Fruit fly (Drosophila melanogaster) whole organism, pupa: ENCODE data around the gene CG15459.
A peak's percentile ranks its signal among the peaks of the same experiment; 100 is the strongest.
"Not testable (repeated sequence)": the region's sequence is repeated elsewhere in the genome, so short reads cannot be mapped to it uniquely, and the experiment has no call there.

Experiments
- CG10348 ChIP-seq: fragments of 200-800 bp; sonication (Bioruptor generic); IDR thresholded peaks from 2 replicates; pipeline ENCODE4 v1.3.6; 2022; ENCODE audit warnings: missing biosample characterization, missing genetic modification characterization
- CG12605 ChIP-seq: fragments of 200-800 bp; sonication (Bioruptor generic); IDR thresholded peaks from 2 replicates; pipeline ENCODE4 v1.3.6; 2022; ENCODE audit warnings: missing biosample characterization, missing genetic modification characterization
- CG13204 ChIP-seq: fragments of 200-800 bp; sonication (Bioruptor generic); optimal IDR thresholded peaks from 2 replicates; lab custom pipeline; 2018; ENCODE audit warnings: missing biosample characterization, mild to moderate bottlenecking, missing genetic modification characterization, moderate library complexity
- CG14655 ChIP-seq: fragments of 200-800 bp; sonication (Bioruptor generic); optimal IDR thresholded peaks from 3 replicates; lab custom pipeline; 2017; ENCODE audit warnings: mild to moderate bottlenecking, missing biosample characterization, missing genetic modification reagents, missing genetic modification characterization
- CG17806 ChIP-seq: fragments of 200-800 bp; sonication (Bioruptor generic); optimal IDR thresholded peaks from 2 replicates; lab custom pipeline; 2018; ENCODE audit warnings: missing biosample characterization, mild to moderate bottlenecking, missing genetic modification characterization, moderate library complexity
- CG32121 ChIP-seq: fragments of 200-800 bp; sonication (Bioruptor generic); IDR thresholded peaks from 2 replicates; pipeline ENCODE4 v1.3.6; 2022; ENCODE audit warnings: missing biosample characterization, missing genetic modification characterization
- CG34367 ChIP-seq: fragments of 200-800 bp; sonication (Bioruptor generic); optimal IDR thresholded peaks from 2 replicates; lab custom pipeline; 2018; ENCODE audit warnings: missing biosample characterization, mild to moderate bottlenecking, missing genetic modification characterization
- CG4496 ChIP-seq: fragments of 200-800 bp; sonication (Bioruptor generic); IDR thresholded peaks from 3 replicates; pipeline ENCODE4 v1.3.6; 2022; ENCODE audit warnings: missing biosample characterization, missing genetic modification characterization
- CG8159 ChIP-seq: fragments of 200-800 bp; sonication (Bioruptor generic); optimal IDR thresholded peaks from 3 replicates; lab custom pipeline; 2018; ENCODE audit warnings: missing biosample characterization, mild to moderate bottlenecking, missing genetic modification characterization, moderate library complexity
- CG8301 ChIP-seq: fragments of 200-800 bp; sonication (Bioruptor generic); optimal IDR thresholded peaks from 2 replicates; lab custom pipeline; 2018; ENCODE audit warnings: missing biosample characterization, mild to moderate bottlenecking, missing genetic modification characterization
- CG9948 ChIP-seq: fragments of 200-800 bp; sonication (Bioruptor generic); optimal IDR thresholded peaks from 2 replicates; lab custom pipeline; 2018; ENCODE audit warnings: missing biosample characterization, mild to moderate bottlenecking, missing genetic modification characterization, moderate library complexity
- D1 ChIP-seq: fragments of 200-800 bp; sonication (Bioruptor generic); optimal IDR thresholded peaks from 2 replicates; lab custom pipeline; 2018; ENCODE audit warnings: missing biosample characterization, mild to moderate bottlenecking, missing genetic modification characterization, moderate library complexity
- EcR ChIP-seq: fragments of 200-800 bp; sonication (Bioruptor generic); optimal IDR thresholded peaks from 3 replicates; lab custom pipeline; 2019; ENCODE audit warnings: missing biosample characterization, missing genetic modification characterization, mild to moderate bottlenecking, moderate library complexity, missing genetic modification reagents
- Ets98B ChIP-seq: fragments of 200-800 bp; sonication (Bioruptor generic); IDR thresholded peaks from 2 replicates; pipeline ENCODE4 v1.3.6; 2022; ENCODE audit warnings: missing biosample characterization, missing genetic modification characterization
- Pif1A ChIP-seq: fragments of 200-800 bp; sonication (Bioruptor generic); optimal IDR thresholded peaks from 3 replicates; lab custom pipeline; 2016; ENCODE audit warnings: missing biosample characterization, missing genetic modification characterization
- Pif1B ChIP-seq: fragments of 200-800 bp; sonication (Bioruptor generic); optimal IDR thresholded peaks from 3 replicates; lab custom pipeline; 2016; ENCODE audit warnings: missing biosample characterization, missing genetic modification characterization
- Snoo ChIP-seq: fragments of 200-800 bp; sonication (Bioruptor generic); optimal IDR thresholded peaks from 3 replicates; lab custom pipeline; 2017; ENCODE audit warnings: missing biosample characterization, mild to moderate bottlenecking, missing genetic modification characterization, inconsistent platforms
- fd96Ca ChIP-seq: fragments of 200-800 bp; sonication (Bioruptor generic); IDR thresholded peaks from 3 replicates; pipeline ENCODE4 v1.3.6; 2022; ENCODE audit warnings: missing biosample characterization, missing genetic modification characterization
- gl ChIP-seq: fragments of 200-800 bp; sonication (Bioruptor generic); optimal IDR thresholded peaks from 2 replicates; lab custom pipeline; 2018; ENCODE audit warnings: missing biosample characterization, mild to moderate bottlenecking, missing genetic modification characterization
- rn ChIP-seq: fragments of 200-800 bp; sonication (Bioruptor generic); IDR thresholded peaks from 2 replicates; pipeline ENCODE4 v1.3.6; 2022; ENCODE audit warnings: missing biosample characterization, missing genetic modification characterization

Gene CG15459

DNA sequence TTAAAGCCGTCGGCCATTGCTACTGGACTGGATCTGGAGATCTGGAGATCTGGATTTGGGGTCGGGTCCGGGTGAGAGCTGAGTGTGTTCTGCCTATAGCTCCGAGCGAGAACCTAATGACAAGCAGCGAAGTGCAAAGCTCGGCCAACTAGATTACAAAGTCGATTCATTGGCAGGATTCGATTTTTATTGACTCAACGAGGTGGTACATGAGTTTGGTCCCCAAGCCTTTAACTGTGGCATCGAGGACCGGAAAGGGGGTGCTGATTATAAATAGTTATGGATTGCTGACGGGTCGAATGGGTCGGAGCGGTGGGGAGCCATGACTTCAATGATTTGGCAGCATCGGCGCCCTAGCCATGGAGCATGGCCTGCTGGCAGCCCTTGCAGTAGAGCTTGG, at the start of gene CG15459:
Gene CG15459 (minus strand): TSS at position 101 of the 400 bp plus-strand sequence.
- no peak for TF ChIP-seq D1 (tag; lab: Kevin White, UChicago)
- no peak for TF ChIP-seq Ets98B (GFP tag; lab: Robert Waterston, UW)
- no peak for TF ChIP-seq CG9948 (tag; lab: Kevin White, UChicago)
- TF ChIP-seq Pif1B = no peak
- no peak for TF ChIP-seq CG17806 (tag; lab: Kevin White, UChicago)
- TF ChIP-seq Snoo (tag; lab: Kevin White, UChicago) = no peak
- no peak for TF ChIP-seq rn (GFP tag; lab: Robert Waterston, UW)
- no peak for TF ChIP-seq CG32121
- TF ChIP-seq Pif1A (GFP tag; lab: Kevin White, UChicago) = no peak
- no peak for TF ChIP-seq CG14655 (GFP tag; lab: Kevin White, UChicago)
- no peak for TF ChIP-seq CG10348 (GFP tag; lab: Robert Waterston, UW)

DNA sequence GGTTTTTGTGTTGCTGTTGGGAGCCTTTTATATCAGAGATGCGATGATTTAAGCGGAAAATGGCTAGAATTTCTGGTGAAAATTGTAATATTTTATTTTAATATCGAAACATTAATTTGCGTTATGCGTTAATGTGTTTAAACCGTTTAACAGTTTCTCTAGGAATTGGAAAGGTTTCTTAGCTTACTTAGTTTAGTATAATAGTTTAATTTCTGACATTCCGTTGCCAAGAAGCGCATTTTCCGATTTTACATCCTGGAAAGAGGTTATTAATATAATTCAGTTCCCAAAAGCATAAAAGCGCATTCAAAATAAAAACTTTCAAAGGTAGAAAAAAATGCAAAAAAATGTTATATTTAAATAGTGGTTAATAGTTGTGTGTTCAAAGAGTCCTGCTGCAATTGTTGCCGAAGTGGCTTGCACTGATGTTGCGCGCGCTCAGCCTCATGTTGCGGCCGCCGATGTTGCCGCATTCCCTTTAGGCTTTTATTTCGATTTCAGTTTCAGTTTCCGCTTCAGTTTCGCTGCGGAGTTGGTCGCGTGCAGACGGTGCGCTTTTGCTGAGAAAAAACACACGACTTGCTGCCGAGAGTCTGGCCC, 35.5 kb upstream of the CG15459 start, which contains the start of gene tbc:
Gene tbc (plus strand): TSS at position 504 of the 600 bp plus-strand sequence.
- no peak for TF ChIP-seq CG32121
- TF ChIP-seq CG10348 (GFP tag; lab: Robert Waterston, UW) = no peak
- TF ChIP-seq CG4496 (GFP tag; lab: Robert Waterston, UW) = no peak
- TF ChIP-seq rn (GFP tag; lab: Robert Waterston, UW) = no peak
- no peak for TF ChIP-seq CG9948 (tag; lab: Kevin White, UChicago)
- no peak for TF ChIP-seq CG12605 (GFP tag; lab: Robert Waterston, UW)
- TF ChIP-seq EcR = no peak
- no peak for TF ChIP-seq CG14655 (GFP tag; lab: Kevin White, UChicago)
- TF ChIP-seq CG8301 (tag; lab: Kevin White, UChicago) = no peak
- TF ChIP-seq fd96Ca (GFP tag; lab: Robert Waterston, UW) = no peak

dm6 chrX:20447865-20448584, 34.6 kb upstream of the CG15459 start:
- TF ChIP-seq CG8159 (tag; lab: Kevin White, UChicago) (peak; percentile 31), CG14655 (GFP tag; lab: Kevin White, UChicago) (peak; percentile 12), CG10348 (GFP tag; lab: Robert Waterston, UW) (no peak), Ets98B (GFP tag; lab: Robert Waterston, UW) (no peak)

DNA sequence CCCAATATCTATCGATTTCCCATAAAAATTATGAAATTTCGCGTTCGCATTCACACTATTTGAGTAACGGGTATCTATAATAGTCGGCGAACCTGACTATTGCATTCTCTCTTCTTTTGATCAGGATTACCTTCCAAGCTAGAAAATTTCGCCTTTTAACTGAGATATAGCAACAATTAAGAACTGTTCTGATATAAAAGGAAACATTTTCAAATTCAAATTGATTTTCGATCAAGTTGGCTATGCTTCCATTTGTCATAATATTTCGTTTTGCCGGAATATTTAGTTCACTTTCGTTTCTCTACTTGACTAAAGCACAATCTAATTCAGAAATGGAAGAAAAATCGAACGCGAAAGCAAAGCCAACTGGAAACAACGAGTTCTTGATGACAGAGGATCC, 32.7 kb upstream of the CG15459 start, which contains the start of gene CG42578:
Gene CG42578 (plus strand): TSS at position 301 of the 400 bp plus-strand sequence.
- TF ChIP-seq CG8301 (tag; lab: Kevin White, UChicago); CG4496 (GFP tag; lab: Robert Waterston, UW); fd96Ca (GFP tag; lab: Robert Waterston, UW): not testable (repeated sequence)

DNA sequence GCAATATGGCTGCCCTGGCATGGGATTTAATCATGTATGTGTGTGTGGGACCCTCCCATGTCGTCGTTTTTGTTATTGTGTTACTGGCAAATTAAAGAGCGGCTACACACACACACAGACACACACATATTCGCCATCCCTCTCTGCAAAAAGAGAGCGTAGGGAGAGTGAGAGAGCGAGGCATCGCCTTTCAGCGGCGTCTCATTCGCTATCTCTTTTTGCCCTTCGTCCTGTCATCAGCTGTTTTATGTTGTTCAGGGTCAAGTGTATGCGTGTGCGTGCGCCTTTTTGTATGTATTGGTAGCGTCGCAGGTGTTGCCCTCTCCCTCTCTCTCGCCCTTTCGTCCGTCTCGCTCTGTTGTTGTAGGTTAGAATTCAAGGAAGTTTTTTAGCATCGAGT, 23.5 kb upstream of the CG15459 start:
- TF ChIP-seq CG13204 (GFP tag; lab: Kevin White, UChicago) = no peak
- TF ChIP-seq CG32121 = no peak
- no peak for TF ChIP-seq CG17806 (tag; lab: Kevin White, UChicago)
- TF ChIP-seq CG34367 = no peak
- TF ChIP-seq CG14655 (GFP tag; lab: Kevin White, UChicago) = no peak
- no peak for TF ChIP-seq Ets98B (GFP tag; lab: Robert Waterston, UW)
- TF ChIP-seq CG8159 (tag; lab: Kevin White, UChicago) = no peak
- TF ChIP-seq CG9948 (tag; lab: Kevin White, UChicago) = no peak
- TF ChIP-seq EcR = no peak

DNA sequence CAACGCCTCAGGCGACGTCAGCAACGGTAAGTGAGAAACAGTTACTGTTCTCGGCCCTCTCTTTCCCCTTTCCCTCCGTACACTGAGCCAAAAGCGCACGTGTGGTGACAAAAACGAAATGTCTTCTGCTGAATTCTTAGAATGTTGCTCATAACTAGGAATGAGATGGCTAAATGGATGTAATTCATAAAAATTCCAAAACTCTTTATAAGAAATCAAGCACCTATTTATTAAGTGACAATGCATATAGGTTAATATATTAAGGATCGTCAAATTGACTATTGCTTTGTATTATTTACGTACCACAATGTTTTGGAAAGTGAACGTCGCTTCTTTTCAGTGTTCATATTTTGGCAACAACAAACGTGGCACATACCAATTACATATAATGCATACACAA, 21.2 kb upstream of the CG15459 start:
- TF ChIP-seq CG10348 (GFP tag; lab: Robert Waterston, UW) (no peak), CG14655 (GFP tag; lab: Kevin White, UChicago) (no peak), CG34367 (no peak), CG13204 (GFP tag; lab: Kevin White, UChicago) (no peak), EcR (no peak), fd96Ca (GFP tag; lab: Robert Waterston, UW) (no peak), Pif1A (GFP tag; lab: Kevin White, UChicago) (no peak), Pif1B (no peak), CG4496 (GFP tag; lab: Robert Waterston, UW) (no peak), Snoo (tag; lab: Kevin White, UChicago) (no peak), gl (tag; lab: Kevin White, UChicago) (no peak), CG9948 (tag; lab: Kevin White, UChicago) (no peak)
